Worm (Caenorhabditis elegans) whole organism, early embryonic: ENCODE measurements around the gene srz-67.
"Not testable (repeated sequence)": the region's sequence is repeated elsewhere in the genome, so short reads cannot be mapped to it uniquely, and the experiment has no call there.

ENCODE experiments used
- B0310.2 ChIP-seq: sonication (generic microtip); optimal IDR thresholded peaks from 2 replicates; lab custom pipeline; 2016; ENCODE audit warnings: mild to moderate bottlenecking, missing genetic modification characterization, missing compliant biosample characterization
- ama-1 ChIP-seq: fragments of 150-350 bp; optimal IDR thresholded peaks from 2 replicates; lab custom pipeline; 2014
- ceh-13 ChIP-seq: fragments of 200-800 bp; sonication (Bioruptor generic); optimal IDR thresholded peaks from 2 replicates; lab custom pipeline; 2018; ENCODE audit warnings: mild to moderate bottlenecking, missing genetic modification characterization, missing compliant biosample characterization
- ceh-36 ChIP-seq: sonication (generic microtip); optimal IDR thresholded peaks from 2 replicates; lab custom pipeline; 2016; ENCODE audit warnings: missing genetic modification characterization, inconsistent platforms, missing compliant biosample characterization
- ets-7 ChIP-seq: sonication (generic microtip); optimal IDR thresholded peaks from 2 replicates; lab custom pipeline; 2016; ENCODE audit warnings: missing genotype, missing genetic modification characterization, missing compliant biosample characterization
- hnd-1 ChIP-seq: sonication (generic microtip); optimal IDR thresholded peaks from 2 replicates; lab custom pipeline; 2016; ENCODE audit warnings: missing genetic modification characterization, missing compliant biosample characterization
- pes-1 ChIP-seq: fragments of 200-800 bp; sonication (Bioruptor generic); IDR thresholded peaks from 2 replicates; pipeline ENCODE4 v1.3.6; 2022; ENCODE audit warnings: missing genetic modification reagents, missing genetic modification characterization, missing compliant biosample characterization
- scrt-1 ChIP-seq: fragments of 200-800 bp; sonication (Bioruptor generic); IDR thresholded peaks from 2 replicates; pipeline ENCODE4 v1.3.6; 2022; ENCODE audit warnings: missing genetic modification characterization, missing compliant biosample characterization
- sea-1 ChIP-seq: fragments of 200-800 bp; sonication (Bioruptor generic); conservative IDR thresholded peaks from 2 replicates; pipeline ENCODE4 v1.3.6; 2022; ENCODE audit warnings: missing genetic modification characterization, missing compliant biosample characterization
- tbx-11 ChIP-seq: fragments of 200-800 bp; sonication (Bioruptor generic); IDR thresholded peaks from 2 replicates; pipeline ENCODE4 v1.3.6; 2022; ENCODE audit warnings: missing genetic modification characterization, missing compliant biosample characterization
- tbx-37 ChIP-seq: fragments of 200-800 bp; sonication (Bioruptor generic); conservative IDR thresholded peaks from 2 replicates; pipeline ENCODE4 v1.3.6; 2022; ENCODE audit warnings: missing genetic modification reagents, missing genetic modification characterization, missing compliant biosample characterization
- tra-4 ChIP-seq: sonication (generic microtip); optimal IDR thresholded peaks from 2 replicates; lab custom pipeline; 2017; ENCODE audit warnings: missing genetic modification characterization, missing compliant biosample characterization

ce11 chrII:3215762-3216161, 21.2 kb downstream of the srz-67 start, which contains the start of gene ZC239.3:
- TF ChIP-seq ama-1; scrt-1 (GFP tag; lab: Robert Waterston, UW); sea-1; B0310.2 (tag; lab: Kevin White, UChicago); tra-4 (tag; lab: Kevin White, UChicago); ets-7 (tag; lab: Kevin White, UChicago); tbx-11 (GFP tag; lab: Robert Waterston, UW); ceh-36; pes-1 (GFP tag; lab: Robert Waterston, UW); tbx-37; ceh-13 (GFP tag; lab: Kevin White, UChicago); hnd-1 (tag; lab: Kevin White, UChicago): not testable (repeated sequence)
